Fruit fly (Drosophila melanogaster) ovary, adult (tissue): Measurements from ENCODE around the gene Drsl4.

Source experiments
- CG17801 ChIP-seq: fragments of 200-800 bp; optimal IDR thresholded peaks from 2 replicates; lab custom pipeline; 2019; ENCODE audit warnings: missing biosample characterization, mild to moderate bottlenecking, missing genetic modification characterization, moderate library complexity; ENCODE audit not compliant: partially characterized antibody

The Drsl4 gene

dm6 chr3L:3335688-3336087 is 20.3 kb downstream of the Drsl4 start, which contains the start of gene Drsl1:
TSS of gene Drsl1 (minus strand) at chr3L:3335788.
- TF ChIP-seq CG17801 (GFP tag; lab: Kevin White, UChicago): no peak

- TF ChIP-seq CG17801 (GFP tag; lab: Kevin White, UChicago): peak; percentile 87
Measured at dm6 chr3L:3336368-3337164, 21.1 kb downstream of the Drsl4 start, which contains the start of the genes Drsl6 and kst. TSS of gene Drsl6 (minus strand) at chr3L:3336418. TSS of gene kst (plus strand) at chr3L:3336860.

- TF ChIP-seq CG17801 (GFP tag; lab: Kevin White, UChicago): no peak
Measured at dm6 chr3L:3337345-3337928, 22.0 kb downstream of the Drsl4 start.

dm6 chr3L:3338028-3338855 is 22.8 kb downstream of the Drsl4 start:
- no peak for TF ChIP-seq CG17801 (GFP tag; lab: Kevin White, UChicago)

- TF ChIP-seq CG17801 (GFP tag; lab: Kevin White, UChicago): no peak
Measured at dm6 chr3L:3338882-3339590, 23.6 kb downstream of the Drsl4 start.

- TF ChIP-seq CG17801 (GFP tag; lab: Kevin White, UChicago): peak; percentile 11
Measured at dm6 chr3L:3339695-3340226, 24.3 kb downstream of the Drsl4 start.

- TF ChIP-seq CG17801 (GFP tag; lab: Kevin White, UChicago): no peak
Measured at dm6 chr3L:3342307-3342940, 27.0 kb downstream of the Drsl4 start.

dm6 chr3L:3343260-3343659 is 27.8 kb downstream of the Drsl4 start:
- TF ChIP-seq CG17801 (GFP tag; lab: Kevin White, UChicago): no peak

- no peak for TF ChIP-seq CG17801 (GFP tag; lab: Kevin White, UChicago)
Measured at dm6 chr3L:3344528-3344927, 29.1 kb downstream of the Drsl4 start.

- TF ChIP-seq CG17801 (GFP tag; lab: Kevin White, UChicago): no peak
Measured at dm6 chr3L:3346294-3346693, 30.9 kb downstream of the Drsl4 start.

dm6 chr3L:3348956-3349824 is 33.8 kb downstream of the Drsl4 start:
- TF ChIP-seq CG17801 (GFP tag; lab: Kevin White, UChicago): no peak

dm6 chr3L:3349825-3350123 is 34.4 kb downstream of the Drsl4 start:
- TF ChIP-seq CG17801 (GFP tag; lab: Kevin White, UChicago): no peak
